Worm (Caenorhabditis elegans): Measurements from ENCODE around the gene Y4C6B.7.

- TF ChIP-seq T22C8.4 (GFP tag; IDR thresholded peaks at IDR 0.05): no peak
- TF ChIP-seq cog-1 (tag; optimal IDR thresholded peaks at IDR 0.05): no peak
- TF ChIP-seq klf-2 (GFP tag; conservative IDR thresholded peaks at IDR 0.05): no peak
- no peak for TF ChIP-seq ref-1 (GFP tag; conservative IDR thresholded peaks at IDR 0.05)
- TF ChIP-seq tab-1 (GFP tag; IDR thresholded peaks at IDR 0.05): no peak
These were observed at the start of gene Y4C6B.7 for ce11 chrIV:5353364-5353763.

Measured in whole organism, midembryonic.